Worm (Caenorhabditis elegans) whole organism, L3 larva: Measurements from ENCODE around the gene ilys-3.

Source experiments
- R02D3.7 ChIP-seq: fragments of 150-350 bp; optimal IDR thresholded peaks from 2 replicates; lab custom pipeline; 2014; ENCODE audit warnings: missing biosample characterization, missing genetic modification characterization
- ZK546.5 ChIP-seq: sonication (generic microtip); optimal IDR thresholded peaks from 2 replicates; lab custom pipeline; 2017; ENCODE audit warnings: missing biosample characterization, missing genetic modification characterization
- aly-2 ChIP-seq: fragments of 150-350 bp; optimal IDR thresholded peaks from 2 replicates; lab custom pipeline; 2014; ENCODE audit warnings: missing biosample characterization, missing genetic modification characterization
- ceh-16 ChIP-seq: sonication (generic microtip); optimal IDR thresholded peaks from 2 replicates; lab custom pipeline; 2017; ENCODE audit warnings: missing biosample characterization, missing genetic modification characterization
- daf-12 ChIP-seq: fragments of 150-350 bp; optimal IDR thresholded peaks from 2 replicates; lab custom pipeline; 2014; ENCODE audit warnings: missing biosample characterization, missing genetic modification reagents, missing genetic modification characterization
- egl-27 ChIP-seq: sonication (generic microtip); optimal IDR thresholded peaks from 4 replicates; lab custom pipeline; 2017; ENCODE audit warnings: missing biosample characterization, missing genetic modification reagents, missing genetic modification characterization
- egl-5 ChIP-seq: fragments of 150-350 bp; optimal IDR thresholded peaks from 2 replicates; lab custom pipeline; 2017; ENCODE audit warnings: missing biosample characterization, missing genetic modification reagents, missing genetic modification characterization, inconsistent platforms
- elt-1 ChIP-seq: fragments of 150-350 bp; optimal IDR thresholded peaks from 2 replicates; lab custom pipeline; 2014; ENCODE audit warnings: missing biosample characterization, missing genetic modification characterization
- elt-2 ChIP-seq: sonication (generic microtip); optimal IDR thresholded peaks from 2 replicates; lab custom pipeline; 2016; ENCODE audit warnings: missing genetic modification reagents, mild to moderate bottlenecking, missing genetic modification characterization, missing compliant biosample characterization
- elt-3 ChIP-seq, 3 experiments: fragments of 150-350 bp in 1 of 3; sonication (generic microtip) in 2 of 3; optimal IDR thresholded peaks; 2 replicates in 2 of 3; 4 replicates in 1 of 3; lab custom pipeline; 2014 to 2017; ENCODE audit warnings: missing biosample characterization in 3 of 3, missing genetic modification characterization in 3 of 3
- eor-1 ChIP-seq, 2 experiments: fragments of 150-350 bp; optimal IDR thresholded peaks; 2 replicates each; lab custom pipeline; 2014 to 2018; ENCODE audit warnings: missing biosample characterization in 2 of 2, missing genetic modification characterization in 2 of 2
- fkh-10 ChIP-seq: sonication (generic microtip); optimal IDR thresholded peaks from 2 replicates; lab custom pipeline; 2017; ENCODE audit warnings: missing biosample characterization, missing genetic modification reagents, missing genetic modification characterization
- fkh-2 ChIP-seq: fragments of 150-350 bp; optimal IDR thresholded peaks from 2 replicates; lab custom pipeline; 2014; ENCODE audit warnings: missing biosample characterization, missing genetic modification reagents, missing genetic modification characterization
- fos-1 ChIP-seq: fragments of 150-350 bp; optimal IDR thresholded peaks from 2 replicates; lab custom pipeline; 2014; ENCODE audit warnings: missing biosample characterization, missing genetic modification characterization
- jun-1 ChIP-seq: fragments of 150-350 bp; optimal IDR thresholded peaks from 2 replicates; lab custom pipeline; 2014; ENCODE audit warnings: missing biosample characterization, missing genetic modification reagents, missing genetic modification characterization
- lin-15B ChIP-seq: fragments of 150-350 bp; optimal IDR thresholded peaks from 2 replicates; lab custom pipeline; 2014; ENCODE audit warnings: missing biosample characterization, missing genetic modification characterization
- lin-39 ChIP-seq: fragments of 150-350 bp; optimal IDR thresholded peaks from 2 replicates; lab custom pipeline; 2018; ENCODE audit warnings: missing biosample characterization, missing genetic modification reagents, missing genetic modification characterization
- lsy-12 ChIP-seq: sonication (generic microtip); optimal IDR thresholded peaks from 2 replicates; lab custom pipeline; 2016; ENCODE audit warnings: mild to moderate bottlenecking, missing genetic modification characterization, missing compliant biosample characterization
- nfya-1 ChIP-seq: sonication (generic microtip); optimal IDR thresholded peaks from 2 replicates; lab custom pipeline; 2017; ENCODE audit warnings: missing genetic modification characterization, mild to moderate bottlenecking, missing compliant biosample characterization, antibody characterized with exemption, moderate library complexity; ENCODE audit not compliant: insufficient read depth
- nhr-12 ChIP-seq: fragments of 150-350 bp; optimal IDR thresholded peaks from 2 replicates; lab custom pipeline; 2014; ENCODE audit warnings: missing biosample characterization, missing genetic modification characterization
- nhr-23 ChIP-seq: fragments of 150-350 bp; optimal IDR thresholded peaks from 2 replicates; lab custom pipeline; 2014; ENCODE audit warnings: missing biosample characterization, missing genetic modification reagents, missing genetic modification characterization
- nhr-237 ChIP-seq: fragments of 150-350 bp; optimal IDR thresholded peaks from 2 replicates; lab custom pipeline; 2014; ENCODE audit warnings: missing biosample characterization, missing genetic modification characterization
- nhr-43 ChIP-seq: sonication (generic microtip); optimal IDR thresholded peaks from 2 replicates; lab custom pipeline; 2016; ENCODE audit warnings: mild to moderate bottlenecking, missing genetic modification characterization, missing compliant biosample characterization; ENCODE audit not compliant: poor library complexity, severe bottlenecking
- nhr-67 ChIP-seq: fragments of 150-350 bp; optimal IDR thresholded peaks from 2 replicates; lab custom pipeline; 2014; ENCODE audit warnings: missing biosample characterization, missing genetic modification characterization
- nhr-76 ChIP-seq: fragments of 150-350 bp; sonication (generic microtip); optimal IDR thresholded peaks from 5 replicates; lab custom pipeline; 2014; ENCODE audit warnings: missing biosample characterization, missing genetic modification characterization
- nhr-77 ChIP-seq: fragments of 150-350 bp; optimal IDR thresholded peaks from 2 replicates; lab custom pipeline; 2014; ENCODE audit warnings: missing biosample characterization, missing genetic modification characterization
- pha-4 ChIP-seq: fragments of 150-350 bp; optimal IDR thresholded peaks from 2 replicates; lab custom pipeline; 2014; ENCODE audit warnings: missing biosample characterization, missing genetic modification reagents, missing genetic modification characterization
- pqm-1 ChIP-seq: fragments of 150-350 bp; optimal IDR thresholded peaks from 2 replicates; lab custom pipeline; 2017; ENCODE audit warnings: missing biosample characterization, missing genetic modification characterization, inconsistent platforms
- skn-1 ChIP-seq: fragments of 150-350 bp; optimal IDR thresholded peaks from 2 replicates; lab custom pipeline; 2014; ENCODE audit warnings: missing biosample characterization, missing genetic modification characterization
- unc-39 ChIP-seq: sonication (generic microtip); optimal IDR thresholded peaks from 4 replicates; lab custom pipeline; 2017; ENCODE audit warnings: missing biosample characterization, missing genetic modification characterization
- unc-62 ChIP-seq: fragments of 150-350 bp; sonication (generic microtip); optimal IDR thresholded peaks from 4 replicates; lab custom pipeline; 2014; ENCODE audit warnings: missing biosample characterization, missing genetic modification reagents, missing genetic modification characterization
- zag-1 ChIP-seq: fragments of 150-350 bp; optimal IDR thresholded peaks from 2 replicates; lab custom pipeline; 2014; ENCODE audit warnings: missing biosample characterization, missing genetic modification characterization
- ztf-11 ChIP-seq: fragments of 150-350 bp; optimal IDR thresholded peaks from 2 replicates; lab custom pipeline; 2014; ENCODE audit warnings: missing biosample characterization, missing genetic modification characterization
- ztf-4 ChIP-seq: fragments of 150-350 bp; optimal IDR thresholded peaks from 2 replicates; lab custom pipeline; 2014; ENCODE audit warnings: missing biosample characterization, missing genetic modification characterization

ilys-3 gene

ce11 chrIV:2467378-2467777, 3.1 kb downstream of the ilys-3 start, which contains the start of gene ilys-2:
Gene ilys-2 (plus strand): TSS chrIV:2467678.
- no peak for TF ChIP-seq nhr-12
- TF ChIP-seq nhr-67 (tag; lab: Kevin White, UChicago): no peak
- TF ChIP-seq ztf-11: no peak
- no peak for TF ChIP-seq ZK546.5 (tag; lab: Kevin White, UChicago)
- TF ChIP-seq aly-2: no peak
- TF ChIP-seq pqm-1 (tag; lab: Kevin White, UChicago): no peak

ce11 chrIV:2470114-2470513, 5.9 kb downstream of the ilys-3 start, which contains the start of gene ilys-1:
Gene ilys-1 (plus strand): TSS chrIV:2470414.
- TF ChIP-seq unc-39 (tag; lab: Kevin White, UChicago): no peak
- no peak for TF ChIP-seq nhr-237 (tag; lab: Kevin White, UChicago)
- no peak for TF ChIP-seq ztf-4 (tag; lab: Kevin White, UChicago)
- TF ChIP-seq lin-39 (tag; lab: Kevin White, UChicago): no peak
- TF ChIP-seq nhr-76 (tag; lab: Kevin White, UChicago): no peak
- no peak for TF ChIP-seq nhr-23 (tag; lab: Kevin White, UChicago)
- TF ChIP-seq eor-1 (tag; optimal IDR thresholded peaks at IDR 0.05; lab: Kevin White, UChicago): no peak

ce11 chrIV:2476386-2476785, 12.1 kb downstream of the ilys-3 start, which contains the start of gene grd-16:
Gene grd-16 (plus strand): TSS chrIV:2476686.
- TF ChIP-seq egl-5 (tag; lab: Kevin White, UChicago) (no peak), pha-4 (tag; lab: Kevin White, UChicago) (no peak), R02D3.7 (no peak), daf-12 (tag; lab: Kevin White, UChicago) (no peak), lsy-12 (tag; lab: Kevin White, UChicago) (no peak), elt-2 (no peak), jun-1 (no peak), unc-39 (tag; lab: Kevin White, UChicago) (no peak), nhr-43 (tag; lab: Kevin White, UChicago) (no peak)

- no peak for TF ChIP-seq aly-2
- no peak for TF ChIP-seq fkh-2 (tag; lab: Kevin White, UChicago)
- no peak for TF ChIP-seq lin-15B
- no peak for TF ChIP-seq nhr-77
- TF ChIP-seq unc-39 (tag; lab: Kevin White, UChicago): no peak
- TF ChIP-seq nhr-67 (tag; lab: Kevin White, UChicago): no peak
- no peak for TF ChIP-seq fkh-10 (GFP tag; lab: Kevin White, UChicago)
- no peak for TF ChIP-seq elt-3 (tag; optimal IDR thresholded peaks at IDR 0.05; lab: Kevin White, UChicago)
- TF ChIP-seq elt-1 (tag; lab: Kevin White, UChicago): no peak
- no peak for TF ChIP-seq nhr-237 (tag; lab: Kevin White, UChicago)
- no peak for TF ChIP-seq jun-1
- TF ChIP-seq fos-1: no peak
- no peak for TF ChIP-seq ceh-16 (tag; lab: Kevin White, UChicago)
- no peak for TF ChIP-seq nhr-23 (tag; lab: Kevin White, UChicago)
- no peak for TF ChIP-seq unc-62
- no peak for TF ChIP-seq skn-1 (tag; lab: Kevin White, UChicago)
- TF ChIP-seq nhr-43 (tag; lab: Kevin White, UChicago): no peak
- TF ChIP-seq nfya-1 (tag; lab: Kevin White, UChicago): no peak
- TF ChIP-seq zag-1 (tag; lab: Kevin White, UChicago): no peak
These were observed 17.7 kb downstream of the ilys-3 start, which contains the start of gene Y69A2AL.2 for ce11 chrIV:2481955-2482354. Gene Y69A2AL.2 (plus strand): TSS chrIV:2482255.

ce11 chrIV:2488520-2488919, 24.3 kb downstream of the ilys-3 start, which contains the start of gene Y69A2AR.19:
Gene Y69A2AR.19 (plus strand): TSS chrIV:2488820.
- TF ChIP-seq egl-27 (tag; lab: Kevin White, UChicago) (no peak), lsy-12 (tag; lab: Kevin White, UChicago) (no peak), ztf-4 (tag; lab: Kevin White, UChicago) (no peak), daf-12 (tag; lab: Kevin White, UChicago) (no peak), unc-62 (no peak), ZK546.5 (tag; lab: Kevin White, UChicago) (no peak)
